Fruit fly (Drosophila melanogaster): ENCODE data around the gene CG14631.

- TF ChIP-seq vri (GFP tag; optimal IDR thresholded peaks at IDR 0.05): no peak
- TF ChIP-seq CG11294 (GFP tag; IDR thresholded peaks at IDR 0.05): no peak
- TF ChIP-seq CG10631 (GFP tag; optimal IDR thresholded peaks at IDR 0.05): no peak
- TF ChIP-seq Hr39 (GFP tag; optimal IDR thresholded peaks at IDR 0.05): no peak
- TF ChIP-seq fkh (GFP tag; optimal IDR thresholded peaks at IDR 0.05): no peak
- TF ChIP-seq Gug (GFP tag; IDR thresholded peaks at IDR 0.05): no peak
- TF ChIP-seq CG4318 (GFP tag; optimal IDR thresholded peaks at IDR 0.05): no peak
- TF ChIP-seq esn (GFP tag; optimal IDR thresholded peaks at IDR 0.05): no peak
Observed at dm6 chrX:1011543-1012085, at the start of gene CG14631, which contains the start of gene TfIIA-S-2.

Measured in whole organism, prepupa.